Fruit fly (Drosophila melanogaster) whole organism, embryonic: ENCODE measurements around the gene CRAT.

Experiments used
- Aef1 ChIP-seq: fragments of 200-800 bp; sonication (Bioruptor generic); IDR thresholded peaks from 3 replicates; pipeline ENCODE4 v1.3.6; 2022; ENCODE audit warnings: missing biosample characterization, missing genetic modification characterization
- Asciz ChIP-seq: fragments of 200-800 bp; sonication (Bioruptor generic); optimal IDR thresholded peaks from 2 replicates; lab custom pipeline; 2017; ENCODE audit warnings: missing biosample characterization, mild to moderate bottlenecking, missing genetic modification characterization, missing genetic modification reagents
- Atf6 ChIP-seq: fragments of 200-800 bp; sonication (Bioruptor generic); IDR thresholded peaks from 2 replicates; pipeline ENCODE4 v1.3.6; 2022; ENCODE audit warnings: missing biosample characterization, missing genetic modification characterization
- BEAF-32 ChIP-seq: fragments of 200-800 bp; sonication (Bioruptor generic); optimal IDR thresholded peaks from 3 replicates; lab custom pipeline; 2017; ENCODE audit warnings: missing biosample characterization, missing genetic modification characterization, mild to moderate bottlenecking, moderate library complexity, missing genetic modification reagents
- Bgb ChIP-seq: fragments of 200-800 bp; sonication (Bioruptor generic); IDR thresholded peaks from 2 replicates; pipeline ENCODE4 v1.3.6; 2022; ENCODE audit warnings: missing biosample characterization, missing genetic modification characterization; ENCODE audit not compliant: partially characterized antibody
- CG1024 ChIP-seq: fragments of 200-800 bp; sonication (Bioruptor generic); IDR thresholded peaks from 2 replicates; pipeline ENCODE4 v1.3.6; 2022; ENCODE audit warnings: missing biosample characterization, missing genetic modification characterization
- CG10565 ChIP-seq: fragments of 200-800 bp; sonication (Bioruptor generic); optimal IDR thresholded peaks from 3 replicates; lab custom pipeline; 2016; ENCODE audit warnings: missing biosample characterization, mild to moderate bottlenecking, missing genetic modification characterization
- CG11504 ChIP-seq: fragments of 200-800 bp; sonication (Bioruptor generic); optimal IDR thresholded peaks from 3 replicates; lab custom pipeline; 2019; ENCODE audit warnings: missing biosample characterization, mild to moderate bottlenecking, missing genetic modification characterization, moderate library complexity
- CG11696 ChIP-seq: fragments of 200-800 bp; sonication (Bioruptor generic); IDR thresholded peaks from 2 replicates; pipeline ENCODE4 v1.3.6; 2022; ENCODE audit warnings: missing biosample characterization, missing genetic modification characterization
- CG12219 ChIP-seq: fragments of 200-800 bp; sonication (Bioruptor generic); optimal IDR thresholded peaks from 3 replicates; lab custom pipeline; 2018; ENCODE audit warnings: missing biosample characterization, mild to moderate bottlenecking, missing genetic modification characterization
- CG12659 ChIP-seq: fragments of 200-800 bp; sonication (Bioruptor generic); optimal IDR thresholded peaks from 3 replicates; lab custom pipeline; 2017; ENCODE audit warnings: mild to moderate bottlenecking, missing biosample characterization, missing genetic modification reagents, missing genetic modification characterization
- CG13894 ChIP-seq: fragments of 200-800 bp; sonication (Bioruptor generic); optimal IDR thresholded peaks from 3 replicates; lab custom pipeline; 2018; ENCODE audit warnings: missing biosample characterization, mild to moderate bottlenecking, missing genetic modification characterization, moderate library complexity
- CG1529 ChIP-seq: fragments of 200-800 bp; sonication (Bioruptor generic); optimal IDR thresholded peaks from 3 replicates; lab custom pipeline; 2018; ENCODE audit warnings: missing biosample characterization, missing genetic modification characterization
- CG15479 ChIP-seq: fragments of 200-800 bp; sonication (Bioruptor generic); optimal IDR thresholded peaks from 3 replicates; lab custom pipeline; 2019; ENCODE audit warnings: missing biosample characterization, mild to moderate bottlenecking, missing genetic modification characterization, moderate library complexity
- CG17568 ChIP-seq: fragments of 200-800 bp; sonication (Bioruptor generic); optimal IDR thresholded peaks from 2 replicates; lab custom pipeline; 2018; ENCODE audit warnings: missing biosample characterization, mild to moderate bottlenecking, missing genetic modification characterization, moderate library complexity
- CG2129 ChIP-seq: fragments of 200-800 bp; sonication (Bioruptor generic); IDR thresholded peaks from 2 replicates; pipeline ENCODE4 v1.3.6; 2022; ENCODE audit warnings: missing biosample characterization, missing genetic modification characterization; ENCODE audit not compliant: partially characterized antibody
- CG30431 ChIP-seq: fragments of 200-800 bp; sonication (Bioruptor generic); optimal IDR thresholded peaks from 2 replicates; lab custom pipeline; 2017; ENCODE audit warnings: missing biosample characterization, missing genetic modification characterization
- CG3163 ChIP-seq: fragments of 200-800 bp; sonication (Bioruptor generic); optimal IDR thresholded peaks from 3 replicates; lab custom pipeline; 2016; ENCODE audit warnings: missing biosample characterization, missing genetic modification characterization
- CG32532 ChIP-seq: fragments of 200-800 bp; sonication (Bioruptor generic); IDR thresholded peaks from 2 replicates; pipeline ENCODE4 v1.3.6; 2022; ENCODE audit warnings: missing biosample characterization, missing genetic modification characterization
- CG4424 ChIP-seq: fragments of 200-800 bp; sonication (Bioruptor generic); optimal IDR thresholded peaks from 3 replicates; lab custom pipeline; 2016; ENCODE audit warnings: missing biosample characterization, missing genetic modification characterization
- CG5180 ChIP-seq: fragments of 200-800 bp; sonication (Bioruptor generic); optimal IDR thresholded peaks from 3 replicates; lab custom pipeline; 2017; ENCODE audit warnings: missing biosample characterization, missing genetic modification characterization, mild to moderate bottlenecking, moderate library complexity, missing genetic modification reagents
- CG7745 ChIP-seq: fragments of 200-800 bp; sonication (Bioruptor generic); optimal IDR thresholded peaks from 2 replicates; lab custom pipeline; 2018; ENCODE audit warnings: missing biosample characterization, mild to moderate bottlenecking, missing genetic modification characterization, moderate library complexity
- CG8924 ChIP-seq: fragments of 200-800 bp; optimal IDR thresholded peaks from 3 replicates; lab custom pipeline; 2019; ENCODE audit warnings: missing biosample characterization, mild to moderate bottlenecking, missing genetic modification characterization, moderate library complexity
- CG9727 ChIP-seq: fragments of 200-800 bp; sonication (Bioruptor generic); optimal IDR thresholded peaks from 3 replicates; lab custom pipeline; 2017; ENCODE audit warnings: missing biosample characterization, mild to moderate bottlenecking, missing genetic modification characterization
- CG9932 ChIP-seq: fragments of 200-800 bp; sonication (Bioruptor generic); IDR thresholded peaks from 2 replicates; pipeline ENCODE4 v1.3.6; 2022; ENCODE audit warnings: missing biosample characterization, missing genetic modification characterization
- CrebB ChIP-seq: fragments of 200-800 bp; sonication (Bioruptor generic); optimal IDR thresholded peaks from 3 replicates; lab custom pipeline; 2018; ENCODE audit warnings: missing biosample characterization, mild to moderate bottlenecking, missing genetic modification characterization
- Elba2 ChIP-seq: fragments of 200-800 bp; sonication (Bioruptor generic); optimal IDR thresholded peaks from 3 replicates; lab custom pipeline; 2016; ENCODE audit warnings: missing biosample characterization, missing genetic modification characterization
- Hr51 ChIP-seq, 2 experiments: fragments of 200-800 bp; sonication (Bioruptor generic); optimal IDR thresholded peaks; 2 replicates in 1 of 2; 3 replicates in 1 of 2; lab custom pipeline; 2016 to 2018; ENCODE audit warnings: missing biosample characterization in 2 of 2, missing genetic modification characterization in 2 of 2, mild to moderate bottlenecking in 1 of 2, moderate library complexity in 1 of 2
- Kr ChIP-seq: fragments of 200-800 bp; sonication (Bioruptor generic); optimal IDR thresholded peaks from 2 replicates; lab custom pipeline; 2017; ENCODE audit warnings: missing biosample characterization, mild to moderate bottlenecking, missing genetic modification characterization
- NFAT ChIP-seq: fragments of 200-800 bp; sonication (Bioruptor generic); IDR thresholded peaks from 2 replicates; pipeline ENCODE4 v1.3.6; 2022; ENCODE audit warnings: missing biosample characterization, missing genetic modification characterization
- Nf-YA ChIP-seq: fragments of 200-800 bp; sonication (Bioruptor generic); IDR thresholded peaks from 2 replicates; pipeline ENCODE4 v1.3.6; 2022; ENCODE audit warnings: missing biosample characterization, missing genetic modification characterization
- Opbp ChIP-seq: fragments of 200-800 bp; sonication (Bioruptor generic); IDR thresholded peaks from 3 replicates; pipeline ENCODE4 v1.3.6; 2022; ENCODE audit warnings: missing biosample characterization, missing genetic modification characterization; ENCODE audit not compliant: partially characterized antibody
- Scr ChIP-seq: fragments of 200-800 bp; sonication (Bioruptor generic); IDR thresholded peaks from 2 replicates; pipeline ENCODE4 v1.3.6; 2022; ENCODE audit warnings: missing biosample characterization, missing genetic modification characterization; ENCODE audit not compliant: partially characterized antibody
- Sin3A ChIP-seq: fragments of >200 bp; optimal IDR thresholded peaks from 2 replicates; lab custom pipeline; 2018
- Sry-β ChIP-seq: fragments of 200-800 bp; sonication (Bioruptor generic); optimal IDR thresholded peaks from 2 replicates; lab custom pipeline; 2018; ENCODE audit warnings: missing biosample characterization, mild to moderate bottlenecking, missing genetic modification characterization, moderate library complexity
- Ssrp ChIP-seq: fragments of 200-800 bp; sonication (Bioruptor generic); optimal IDR thresholded peaks from 2 replicates; lab custom pipeline; 2018; ENCODE audit warnings: missing biosample characterization, mild to moderate bottlenecking, missing genetic modification characterization, moderate library complexity
- Tbp ChIP-seq: fragments of >200 bp; optimal IDR thresholded peaks from 2 replicates; lab custom pipeline; 2018; ENCODE audit warnings: missing biosample characterization, missing genetic modification characterization
- Usf ChIP-seq: fragments of 200-800 bp; sonication (Bioruptor generic); optimal IDR thresholded peaks from 2 replicates; lab custom pipeline; 2017; ENCODE audit warnings: missing genotype, missing biosample characterization, missing genetic modification characterization
- aop ChIP-seq: fragments of 200-800 bp; sonication (Bioruptor generic); IDR thresholded peaks from 2 replicates; pipeline ENCODE4 v1.3.6; 2022; ENCODE audit warnings: missing biosample characterization, missing genetic modification characterization
- bbx ChIP-seq: fragments of 200-800 bp; sonication (Bioruptor generic); IDR thresholded peaks from 2 replicates; pipeline ENCODE4 v1.3.6; 2022; ENCODE audit warnings: missing biosample characterization, missing genetic modification characterization; ENCODE audit not compliant: partially characterized antibody
- bigmax ChIP-seq: fragments of 200-800 bp; sonication (Bioruptor generic); optimal IDR thresholded peaks from 2 replicates; lab custom pipeline; 2018; ENCODE audit warnings: missing biosample characterization, mild to moderate bottlenecking, missing genetic modification characterization
- br ChIP-seq: fragments of >200 bp; optimal IDR thresholded peaks from 2 replicates; lab custom pipeline; 2017
- btn ChIP-seq: fragments of 200-800 bp; sonication (Bioruptor generic); optimal IDR thresholded peaks from 2 replicates; lab custom pipeline; 2016; ENCODE audit warnings: missing biosample characterization, missing genetic modification characterization
- ci ChIP-seq: fragments of 200-800 bp; sonication (Bioruptor generic); IDR thresholded peaks from 3 replicates; pipeline ENCODE4 v1.3.6; 2022; ENCODE audit warnings: missing biosample characterization, missing genetic modification characterization
- fu2 ChIP-seq: fragments of 200-800 bp; sonication (Bioruptor generic); optimal IDR thresholded peaks from 2 replicates; lab custom pipeline; 2016; ENCODE audit warnings: missing biosample characterization, missing genetic modification characterization
- ind ChIP-seq: fragments of 200-800 bp; sonication (Bioruptor generic); optimal IDR thresholded peaks from 3 replicates; lab custom pipeline; 2016; ENCODE audit warnings: missing biosample characterization, missing genetic modification characterization
- jumu ChIP-seq: fragments of 200-800 bp; sonication (Bioruptor generic); optimal IDR thresholded peaks from 3 replicates; lab custom pipeline; 2016; ENCODE audit warnings: missing biosample characterization, missing genetic modification characterization
- maf-S ChIP-seq: fragments of 200-800 bp; sonication (Bioruptor generic); optimal IDR thresholded peaks from 2 replicates; lab custom pipeline; 2016; ENCODE audit warnings: missing biosample characterization, missing genetic modification characterization
- otp ChIP-seq: fragments of 200-800 bp; sonication (Bioruptor generic); IDR thresholded peaks from 3 replicates; pipeline ENCODE4, ENCODE4 v1.3.6; 2022; ENCODE audit warnings: missing biosample characterization, missing genetic modification characterization
- sob ChIP-seq: fragments of 200-800 bp; sonication (Bioruptor generic); IDR thresholded peaks from 2 replicates; pipeline ENCODE4 v1.3.6; 2022; ENCODE audit warnings: missing biosample characterization, missing genetic modification characterization
- tna ChIP-seq: fragments of 200-800 bp; sonication (Bioruptor generic); IDR thresholded peaks from 2 replicates; pipeline ENCODE4 v1.3.6; 2022; ENCODE audit warnings: missing biosample characterization, missing genetic modification characterization; ENCODE audit not compliant: partially characterized antibody

Gene CRAT

DNA sequence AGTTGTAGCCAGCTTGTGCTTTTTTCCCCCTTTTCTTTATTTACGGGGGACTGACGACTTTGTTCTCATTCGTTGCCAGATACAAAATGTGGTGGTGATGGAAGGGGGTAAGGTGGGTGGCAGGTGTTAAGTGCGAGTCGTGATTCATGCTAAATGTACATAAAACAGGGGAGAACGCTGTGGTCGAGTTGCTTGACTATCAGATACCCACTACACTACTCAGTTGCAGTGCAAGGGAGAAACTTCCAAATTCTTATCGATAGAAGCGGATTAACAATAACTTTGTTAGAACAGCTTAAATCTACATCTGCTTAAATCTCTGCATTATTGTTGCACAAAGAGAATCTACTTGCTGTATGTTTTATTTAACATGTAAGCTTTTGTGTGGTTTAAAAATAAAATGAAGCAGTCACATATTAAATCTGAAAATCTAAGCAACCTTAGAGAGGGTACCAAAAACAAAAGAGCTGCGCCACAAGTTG is 21.8 kb upstream of the CRAT start (continued):
- TF ChIP-seq CG30431 (no peak), CrebB (tag; lab: Kevin White, UChicago) (no peak), bbx (GFP tag; lab: Robert Waterston, UW) (0 out of 2 replicates have a peak, but pooled peaks have one; percentile 24), CG10565 (GFP tag; lab: Kevin White, UChicago) (no peak), jumu (peak; percentile 4), CG11696 (GFP tag; lab: Robert Waterston, UW) (no peak), Kr (no peak), Sin3A (lab: Kevin White, UChicago) (no peak), CG12219 (GFP tag; lab: Kevin White, UChicago) (no peak), CG32532 (no peak), CG9727 (GFP tag; lab: Kevin White, UChicago) (no peak), CG7745 (tag; lab: Kevin White, UChicago) (no peak), fu2 (no peak), Atf6 (GFP tag; lab: Robert Waterston, UW) (0 out of 2 replicates have a peak, but pooled peaks have one; percentile 33), CG11504 (tag; lab: Kevin White, UChicago) (peak; percentile 53), Tbp (no peak), Usf (no peak), CG1529 (GFP tag; lab: Kevin White, UChicago) (no peak), CG4424 (GFP tag; lab: Kevin White, UChicago) (peak; percentile 2), Hr51 (GFP tag; optimal IDR thresholded peaks at IDR 0.05; lab: Kevin White, UChicago) (peak in 1 of 2 experiments; percentile 48), Bgb (GFP tag; lab: Robert Waterston, UW) (peak; percentile 60), CG9932 (GFP tag; lab: Robert Waterston, UW) (no peak), CG15479 (GFP tag; lab: Kevin White, UChicago) (no peak), bigmax (GFP tag; lab: Kevin White, UChicago) (no peak), CG8924 (tag; lab: Kevin White, UChicago) (no peak), Opbp (GFP tag; lab: Robert Waterston, UW) (0 out of 3 replicates have a peak, but pooled peaks have one; percentile 30), CG3163 (GFP tag; lab: Kevin White, UChicago) (no peak), br (lab: Kevin White, UChicago) (no peak), ci (GFP tag; lab: Robert Waterston, UW) (no peak), BEAF-32 (no peak), Elba2 (GFP tag; lab: Kevin White, UChicago) (no peak), CG5180 (no peak), Ssrp (peak; percentile 21), Nf-YA (GFP tag; lab: Robert Waterston, UW) (no peak), CG17568 (GFP tag; lab: Kevin White, UChicago) (peak; percentile 8), tna (peak; percentile 68), Scr (GFP tag; lab: Robert Waterston, UW) (peak; percentile 31; the same call in 1 of the 2 replicates), aop (GFP tag; lab: Robert Waterston, UW) (no peak), NFAT (GFP tag; lab: Robert Waterston, UW) (no peak), CG1024 (GFP tag; lab: Robert Waterston, UW) (no peak), CG12659 (GFP tag; lab: Kevin White, UChicago) (no peak), CG2129 (GFP tag; lab: Robert Waterston, UW) (no peak), Aef1 (GFP tag; lab: Robert Waterston, UW) (no peak), maf-S (GFP tag; lab: Kevin White, UChicago) (no peak), otp (no peak), btn (no peak), CG13894 (tag; lab: Kevin White, UChicago) (no peak), Sry-β (no peak), sob (GFP tag; lab: Robert Waterston, UW) (no peak), ind (GFP tag; lab: Kevin White, UChicago) (peak; percentile 15), Asciz (no peak)
